Fruit fly (Drosophila melanogaster) whole organism, embryonic: ENCODE data around the gene Tcs4.

Experiments used
- CG10543 ChIP-seq: fragments of 200-800 bp; sonication (Bioruptor generic); optimal IDR thresholded peaks from 3 replicates; lab custom pipeline; 2017; ENCODE audit warnings: missing biosample characterization, mild to moderate bottlenecking, missing genetic modification characterization, moderate library complexity
- CG10565 ChIP-seq: fragments of 200-800 bp; sonication (Bioruptor generic); optimal IDR thresholded peaks from 3 replicates; lab custom pipeline; 2016; ENCODE audit warnings: missing biosample characterization, mild to moderate bottlenecking, missing genetic modification characterization
- CG10654 ChIP-seq: fragments of 200-800 bp; sonication (Bioruptor generic); optimal IDR thresholded peaks from 2 replicates; lab custom pipeline; 2016; ENCODE audit warnings: missing biosample characterization, missing genetic modification characterization
- CG10959 ChIP-seq: fragments of 200-800 bp; sonication (Bioruptor generic); IDR thresholded peaks from 2 replicates; pipeline ENCODE4 v1.3.6; 2022; ENCODE audit warnings: missing biosample characterization, missing genetic modification characterization
- CG10979 ChIP-seq: fragments of 200-800 bp; sonication (Bioruptor generic); optimal IDR thresholded peaks from 2 replicates; lab custom pipeline; 2018; ENCODE audit warnings: missing biosample characterization, mild to moderate bottlenecking, missing genetic modification characterization, moderate library complexity
- CG11247 ChIP-seq: fragments of 200-800 bp; sonication (Bioruptor generic); IDR thresholded peaks from 2 replicates; pipeline ENCODE4 v1.3.6; 2022; ENCODE audit warnings: missing biosample characterization, missing genetic modification characterization
- CG12219 ChIP-seq: fragments of 200-800 bp; sonication (Bioruptor generic); optimal IDR thresholded peaks from 3 replicates; lab custom pipeline; 2018; ENCODE audit warnings: missing biosample characterization, mild to moderate bottlenecking, missing genetic modification characterization
- CG13287 ChIP-seq: fragments of 200-800 bp; sonication (Bioruptor generic); IDR thresholded peaks from 2 replicates; pipeline ENCODE4 v1.3.6; 2022; ENCODE audit warnings: missing biosample characterization, missing genetic modification characterization; ENCODE audit not compliant: partially characterized antibody
- CG17186 ChIP-seq: fragments of 200-800 bp; sonication (Bioruptor generic); optimal IDR thresholded peaks from 3 replicates; lab custom pipeline; 2017; ENCODE audit warnings: missing biosample characterization, missing genetic modification reagents, missing genetic modification characterization
- CG2120 ChIP-seq: fragments of 200-800 bp; sonication (Bioruptor generic); optimal IDR thresholded peaks from 3 replicates; lab custom pipeline; 2016; ENCODE audit warnings: missing biosample characterization, missing genetic modification characterization
- CG2199 ChIP-seq: fragments of 200-800 bp; sonication (Bioruptor generic); IDR thresholded peaks from 3 replicates; pipeline ENCODE4 v1.3.6; 2022; ENCODE audit warnings: missing biosample characterization, missing genetic modification characterization
- CG2712 ChIP-seq: fragments of 200-800 bp; optimal IDR thresholded peaks from 3 replicates; lab custom pipeline; 2019; ENCODE audit warnings: missing biosample characterization, mild to moderate bottlenecking, missing genetic modification characterization, moderate library complexity
- CG4360 ChIP-seq: fragments of 200-800 bp; sonication (Bioruptor generic); IDR thresholded peaks from 2 replicates; pipeline ENCODE4 v1.3.6; 2022; ENCODE audit warnings: missing biosample characterization, missing genetic modification characterization
- CG4707 ChIP-seq: fragments of 200-800 bp; sonication (Bioruptor generic); optimal IDR thresholded peaks from 2 replicates; lab custom pipeline; 2018; ENCODE audit warnings: missing biosample characterization, mild to moderate bottlenecking, missing genetic modification characterization, moderate library complexity
- CG6272 ChIP-seq: fragments of 200-800 bp; sonication (Bioruptor generic); IDR thresholded peaks from 2 replicates; pipeline ENCODE4 v1.3.6; 2022; ENCODE audit warnings: missing biosample characterization, missing genetic modification characterization
- CG7928 ChIP-seq: fragments of 200-800 bp; sonication (Bioruptor generic); optimal IDR thresholded peaks from 2 replicates; lab custom pipeline; 2017; ENCODE audit warnings: missing biosample characterization, mild to moderate bottlenecking, missing genetic modification characterization
- CG8281 ChIP-seq: fragments of 200-800 bp; sonication (Bioruptor generic); optimal IDR thresholded peaks from 2 replicates; lab custom pipeline; 2018; ENCODE audit warnings: missing biosample characterization, mild to moderate bottlenecking, missing genetic modification characterization, moderate library complexity
- Chrac-16 ChIP-seq: fragments of 200-800 bp; sonication (Bioruptor generic); optimal IDR thresholded peaks from 3 replicates; lab custom pipeline; 2016; ENCODE audit warnings: missing biosample characterization, missing genetic modification characterization
- Deaf1 ChIP-seq: fragments of 200-800 bp; optimal IDR thresholded peaks from 3 replicates; lab custom pipeline; 2019; ENCODE audit warnings: missing biosample characterization, mild to moderate bottlenecking, missing genetic modification characterization, moderate library complexity
- Doc3 ChIP-seq: fragments of 200-800 bp; sonication (Bioruptor generic); IDR thresholded peaks from 3 replicates; pipeline ENCODE4 v1.3.6; 2022; ENCODE audit warnings: missing biosample characterization, missing genetic modification characterization; ENCODE audit not compliant: partially characterized antibody
- E2f1 ChIP-seq: fragments of 200-800 bp; sonication (Bioruptor generic); IDR thresholded peaks from 2 replicates; pipeline ENCODE4 v1.3.6; 2022; ENCODE audit warnings: missing biosample characterization, missing genetic modification characterization
- Gsc ChIP-seq: fragments of 200-800 bp; sonication (Bioruptor generic); IDR thresholded peaks from 2 replicates; pipeline ENCODE4 v1.3.6; 2022; ENCODE audit warnings: missing biosample characterization, missing genetic modification characterization
- H2.0 ChIP-seq: fragments of 200-800 bp; sonication (Bioruptor generic); IDR thresholded peaks from 2 replicates; pipeline ENCODE4 v1.3.6; 2022; ENCODE audit warnings: missing biosample characterization, missing genetic modification characterization
- Hey ChIP-seq: fragments of 200-800 bp; sonication (Bioruptor generic); optimal IDR thresholded peaks from 3 replicates; lab custom pipeline; 2018; ENCODE audit warnings: missing biosample characterization, mild to moderate bottlenecking, missing genetic modification characterization
- Hmr ChIP-seq: fragments of 200-800 bp; sonication (Bioruptor generic); optimal IDR thresholded peaks from 3 replicates; lab custom pipeline; 2017; ENCODE audit warnings: mild to moderate bottlenecking, missing biosample characterization, missing genetic modification reagents, missing genetic modification characterization
- Hr39 ChIP-seq: fragments of >200 bp; optimal IDR thresholded peaks from 2 replicates; lab custom pipeline; 2017
- Lim3 ChIP-seq: fragments of 200-800 bp; sonication (Bioruptor generic); IDR thresholded peaks from 2 replicates; pipeline ENCODE4 v1.3.6; 2022; ENCODE audit warnings: missing biosample characterization, missing genetic modification characterization
- Max ChIP-seq: fragments of 200-800 bp; sonication (Bioruptor generic); optimal IDR thresholded peaks from 2 replicates; lab custom pipeline; 2016; ENCODE audit warnings: missing biosample characterization, mild to moderate bottlenecking, missing genetic modification characterization
- NFAT ChIP-seq: fragments of 200-800 bp; sonication (Bioruptor generic); IDR thresholded peaks from 2 replicates; pipeline ENCODE4 v1.3.6; 2022; ENCODE audit warnings: missing biosample characterization, missing genetic modification characterization
- Nf-YA ChIP-seq: fragments of 200-800 bp; sonication (Bioruptor generic); IDR thresholded peaks from 2 replicates; pipeline ENCODE4 v1.3.6; 2022; ENCODE audit warnings: missing biosample characterization, missing genetic modification characterization
- Six4 ChIP-seq: fragments of 200-800 bp; sonication (Bioruptor generic); optimal IDR thresholded peaks from 2 replicates; lab custom pipeline; 2016; ENCODE audit warnings: missing biosample characterization, missing genetic modification characterization
- Sox100B ChIP-seq: fragments of 200-800 bp; sonication (Bioruptor generic); optimal IDR thresholded peaks from 3 replicates; lab custom pipeline; 2018; ENCODE audit warnings: missing biosample characterization, mild to moderate bottlenecking, missing genetic modification characterization
- bigmax ChIP-seq: fragments of 200-800 bp; sonication (Bioruptor generic); optimal IDR thresholded peaks from 2 replicates; lab custom pipeline; 2018; ENCODE audit warnings: missing biosample characterization, mild to moderate bottlenecking, missing genetic modification characterization
- chif ChIP-seq, 2 experiments: fragments of 200-800 bp; sonication (Bioruptor generic); optimal IDR thresholded peaks; 3 replicates each; lab custom pipeline; 2016; ENCODE audit warnings: missing biosample characterization in 2 of 2, missing genetic modification characterization in 2 of 2
- chm ChIP-seq: fragments of 200-800 bp; sonication (Bioruptor generic); IDR thresholded peaks from 2 replicates; pipeline ENCODE4 v1.3.6; 2022; ENCODE audit warnings: missing biosample characterization, missing genetic modification characterization
- dimm ChIP-seq: fragments of 200-800 bp; sonication (Bioruptor generic); IDR thresholded peaks from 2 replicates; pipeline ENCODE4 v1.3.6; 2022; ENCODE audit warnings: missing biosample characterization, missing genetic modification characterization
- fd3F ChIP-seq: fragments of 200-800 bp; sonication (Bioruptor generic); optimal IDR thresholded peaks from 2 replicates; lab custom pipeline; 2018; ENCODE audit warnings: missing biosample characterization, mild to moderate bottlenecking, missing genetic modification characterization, moderate library complexity
- gt ChIP-seq: fragments of 200-800 bp; sonication (Bioruptor generic); IDR thresholded peaks from 2 replicates; pipeline ENCODE4 v1.3.6; 2022; ENCODE audit warnings: missing biosample characterization, missing genetic modification characterization
- klu ChIP-seq: fragments of 200-800 bp; sonication (Bioruptor generic); IDR thresholded peaks from 2 replicates; pipeline ENCODE4 v1.3.6; 2022; ENCODE audit warnings: missing biosample characterization, missing genetic modification characterization
- nerfin-1 ChIP-seq: fragments of 200-800 bp; sonication (Bioruptor generic); optimal IDR thresholded peaks from 3 replicates; lab custom pipeline; 2019; ENCODE audit warnings: missing biosample characterization, mild to moderate bottlenecking, missing genetic modification characterization, moderate library complexity
- pros ChIP-seq: fragments of 200-800 bp; sonication (Bioruptor generic); optimal IDR thresholded peaks from 3 replicates; lab custom pipeline; 2019; ENCODE audit warnings: missing biosample characterization, mild to moderate bottlenecking, missing genetic modification characterization, moderate library complexity
- pzg ChIP-seq: fragments of 200-800 bp; sonication (Bioruptor generic); optimal IDR thresholded peaks from 3 replicates; lab custom pipeline; 2018; ENCODE audit warnings: missing biosample characterization, mild to moderate bottlenecking, missing genetic modification characterization, moderate library complexity
- sens-2 ChIP-seq: fragments of 200-800 bp; sonication (Bioruptor generic); IDR thresholded peaks from 2 replicates; pipeline ENCODE4 v1.3.6; 2022; ENCODE audit warnings: missing biosample characterization, missing genetic modification characterization
- sisA ChIP-seq: fragments of 200-800 bp; sonication (Bioruptor generic); IDR thresholded peaks from 2 replicates; pipeline ENCODE4 v1.3.6; 2022; ENCODE audit warnings: missing biosample characterization, missing genetic modification characterization
- sna ChIP-seq: fragments of 200-800 bp; sonication (Bioruptor generic); IDR thresholded peaks from 2 replicates; pipeline ENCODE4 v1.3.6; 2022; ENCODE audit warnings: missing biosample characterization, missing genetic modification characterization; ENCODE audit not compliant: partially characterized antibody
- sr ChIP-seq: fragments of 200-800 bp; sonication (Bioruptor generic); IDR thresholded peaks from 3 replicates; pipeline ENCODE4 v1.3.6; 2022; ENCODE audit warnings: missing biosample characterization, missing genetic modification characterization
- tgo ChIP-seq: fragments of 200-800 bp; sonication (Bioruptor generic); IDR thresholded peaks from 3 replicates; pipeline ENCODE4 v1.3.6; 2022; ENCODE audit warnings: missing biosample characterization, missing genetic modification characterization
- tin ChIP-seq: fragments of 200-800 bp; sonication (Bioruptor generic); optimal IDR thresholded peaks from 3 replicates; lab custom pipeline; 2016; ENCODE audit warnings: missing biosample characterization, missing genetic modification characterization
- toy ChIP-seq: fragments of 200-800 bp; sonication (Bioruptor generic); IDR thresholded peaks from 2 replicates; pipeline ENCODE4 v1.3.6; 2022; ENCODE audit warnings: missing biosample characterization, missing genetic modification characterization
- unc-4 ChIP-seq: fragments of 200-800 bp; sonication (Bioruptor generic); IDR thresholded peaks from 2 replicates; pipeline ENCODE4 v1.3.6; 2022; ENCODE audit warnings: missing biosample characterization, missing genetic modification characterization; ENCODE audit not compliant: partially characterized antibody
- zfh1 ChIP-seq: fragments of 200-800 bp; sonication (Bioruptor generic); IDR thresholded peaks from 3 replicates; pipeline ENCODE4 v1.3.6; 2022; ENCODE audit warnings: missing biosample characterization, missing genetic modification characterization

Gene Tcs4

dm6 chrX:19666991-19667409 is 34.6 kb downstream of the Tcs4 start, which contains the start of gene Zw (continued):
- TF ChIP-seq bigmax (GFP tag; lab: Kevin White, UChicago) (no peak), E2f1 (GFP tag; lab: Robert Waterston, UW) (peak; percentile 38; the same call in 1 of the 2 replicates), Max (GFP tag; lab: Kevin White, UChicago) (no peak), klu (peak; percentile 35; the same call in 1 of the 2 replicates), CG2712 (tag; lab: Kevin White, UChicago) (peak; percentile 52), sr (GFP tag; lab: Robert Waterston, UW) (no peak; the same call in 2 of the 3 replicates), CG11247 (GFP tag; lab: Robert Waterston, UW) (peak; percentile 52), chm (GFP tag; lab: Robert Waterston, UW) (no peak), CG4707 (GFP tag; lab: Kevin White, UChicago) (no peak), CG12219 (GFP tag; lab: Kevin White, UChicago) (peak; percentile 28), CG8281 (tag; lab: Kevin White, UChicago) (no peak), Hr39 (lab: Kevin White, UChicago) (no peak), zfh1 (GFP tag; lab: Robert Waterston, UW) (peak; percentile 62; the same call in 2 of the 3 replicates), fd3F (GFP tag; lab: Kevin White, UChicago) (no peak), pros (no peak), tin (GFP tag; lab: Kevin White, UChicago) (peak; percentile 56), gt (GFP tag; lab: Robert Waterston, UW) (no peak), Hmr (GFP tag; lab: Kevin White, UChicago) (peak; percentile 27), Chrac-16 (GFP tag; lab: Kevin White, UChicago) (peak; percentile 53), CG10979 (tag; lab: Kevin White, UChicago) (peak; percentile 35), Sox100B (no peak), CG4360 (GFP tag; lab: Robert Waterston, UW) (peak; percentile 80), CG2199 (GFP tag; lab: Robert Waterston, UW) (peak; percentile 40; the same call in 1 of the 3 replicates), CG17186 (GFP tag; lab: Kevin White, UChicago) (no peak), Deaf1 (tag; lab: Kevin White, UChicago) (peak; percentile 65), CG6272 (GFP tag; lab: Robert Waterston, UW) (peak; percentile 34; the same call in 1 of the 2 replicates), CG13287 (GFP tag; lab: Robert Waterston, UW) (peak; percentile 27; the same call in 1 of the 2 replicates), CG10959 (GFP tag; lab: Robert Waterston, UW) (0 out of 2 replicates have a peak, but pooled peaks have one; percentile 36), tgo (GFP tag; lab: Robert Waterston, UW) (peak; percentile 67), NFAT (GFP tag; lab: Robert Waterston, UW) (peak; percentile 81), Hey (tag; lab: Kevin White, UChicago) (no peak), dimm (GFP tag; lab: Robert Waterston, UW) (no peak), CG7928 (GFP tag; lab: Kevin White, UChicago) (no peak), sna (GFP tag; lab: Robert Waterston, UW) (no peak), Gsc (GFP tag; lab: Robert Waterston, UW) (0 out of 2 replicates have a peak, but pooled peaks have one; percentile 16), unc-4 (GFP tag; lab: Robert Waterston, UW) (no peak), CG2120 (GFP tag; lab: Kevin White, UChicago) (peak; percentile 73), Doc3 (GFP tag; lab: Robert Waterston, UW) (no peak), toy (no peak), sens-2 (no peak), Lim3 (GFP tag; lab: Robert Waterston, UW) (no peak), nerfin-1 (tag; lab: Kevin White, UChicago) (peak; percentile 5), H2.0 (peak; percentile 51; the same call in 1 of the 2 replicates), CG10543 (GFP tag; lab: Kevin White, UChicago) (peak; percentile 68), CG10654 (GFP tag; lab: Kevin White, UChicago) (peak; percentile 44), Nf-YA (no peak), chif (GFP tag; optimal IDR thresholded peaks at IDR 0.05; lab: Kevin White, UChicago) (peak in 1 of 2 experiments; percentile 38), CG10565 (GFP tag; lab: Kevin White, UChicago) (no peak), Six4 (GFP tag; lab: Kevin White, UChicago) (no peak), sisA (GFP tag; lab: Robert Waterston, UW) (peak; percentile 71), pzg (no peak)
